Worm (Caenorhabditis elegans) whole organism, early embryonic: Measurements from ENCODE around the gene oac-53.

ENCODE experiments used
- ama-1 ChIP-seq: fragments of 150-350 bp; optimal IDR thresholded peaks from 2 replicates; lab custom pipeline; 2014
- flt-1 ChIP-seq: fragments of 200-800 bp; sonication (Bioruptor generic); IDR thresholded peaks from 2 replicates; pipeline ENCODE4 v1.3.6; 2022; ENCODE audit warnings: missing genetic modification characterization, missing compliant biosample characterization
- pes-1 ChIP-seq: fragments of 200-800 bp; sonication (Bioruptor generic); IDR thresholded peaks from 2 replicates; pipeline ENCODE4 v1.3.6; 2022; ENCODE audit warnings: missing genetic modification reagents, missing genetic modification characterization, missing compliant biosample characterization

ce11 chrV:16622754-16623261 lies 5.0 kb downstream of the oac-53 start, which contains the start of gene Y70C5A.2:
- TF ChIP-seq ama-1 (lab: Kevin White, UChicago) (no peak), flt-1 (no peak), pes-1 (GFP tag; lab: Robert Waterston, UW) (no peak)
